Worm (Caenorhabditis elegans) whole organism, early embryonic: ENCODE results near the gene lmp-2.

Source experiments
- ama-1 ChIP-seq: fragments of 150-350 bp; optimal IDR thresholded peaks from 2 replicates; lab custom pipeline; 2014
- flt-1 ChIP-seq: fragments of 200-800 bp; sonication (Bioruptor generic); IDR thresholded peaks from 2 replicates; pipeline ENCODE4 v1.3.6; 2022; ENCODE audit warnings: missing genetic modification characterization, missing compliant biosample characterization
- hnd-1 ChIP-seq: sonication (generic microtip); optimal IDR thresholded peaks from 2 replicates; lab custom pipeline; 2016; ENCODE audit warnings: missing genetic modification characterization, missing compliant biosample characterization
- pes-1 ChIP-seq: fragments of 200-800 bp; sonication (Bioruptor generic); IDR thresholded peaks from 2 replicates; pipeline ENCODE4 v1.3.6; 2022; ENCODE audit warnings: missing genetic modification reagents, missing genetic modification characterization, missing compliant biosample characterization
- tra-4 ChIP-seq: sonication (generic microtip); optimal IDR thresholded peaks from 2 replicates; lab custom pipeline; 2017; ENCODE audit warnings: missing genetic modification characterization, missing compliant biosample characterization

DNA sequence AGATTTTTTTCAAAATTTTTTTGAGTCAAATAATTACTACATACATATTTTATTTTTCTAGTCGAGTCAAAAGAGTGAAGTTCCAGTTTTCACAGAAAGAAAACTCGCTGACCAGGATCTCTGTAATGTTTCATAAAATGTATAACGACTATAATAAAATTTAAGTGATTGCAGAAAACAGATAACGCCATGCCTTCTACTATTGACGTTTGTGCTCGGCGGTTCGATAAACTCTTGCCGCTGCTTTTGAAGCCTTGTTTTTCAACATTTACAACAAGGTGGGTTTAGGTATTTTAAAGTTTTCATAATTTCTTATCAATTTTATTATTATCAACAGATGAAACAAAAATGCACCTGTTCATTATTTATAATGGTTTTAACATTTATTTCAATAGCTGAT is at the start of gene lmp-2:
- no peak for TF ChIP-seq ama-1 (lab: Kevin White, UChicago)
- TF ChIP-seq hnd-1 (tag; lab: Kevin White, UChicago) = no peak
- TF ChIP-seq tra-4 (tag; lab: Kevin White, UChicago) = no peak
- no peak for TF ChIP-seq pes-1 (GFP tag; lab: Robert Waterston, UW)
- no peak for TF ChIP-seq flt-1 (GFP tag; lab: Robert Waterston, UW)
